Worm (Caenorhabditis elegans): ENCODE data around the gene dpf-6.
A peak's percentile ranks its signal among the peaks of the same experiment; 100 is the strongest.

The dpf-6 gene

ce11 chrIII:8069206-8069605 lies 31.2 kb downstream of the dpf-6 start (continued):
- TF ChIP-seq egl-44 (GFP tag; IDR thresholded peaks at IDR 0.05) = 0 out of 2 replicates have a peak, but pooled peaks have one; percentile 11
- no peak for TF ChIP-seq madf-6 (GFP tag; IDR thresholded peaks at IDR 0.05)

- no peak for TF ChIP-seq sptf-2 (GFP tag; optimal IDR thresholded peaks at IDR 0.05)
- no peak for TF ChIP-seq athp-1 (tag; optimal IDR thresholded peaks at IDR 0.05)
- TF ChIP-seq nfyb-1 (GFP tag; IDR thresholded peaks at IDR 0.05) = no peak
- TF ChIP-seq F57A8.1 (GFP tag; optimal IDR thresholded peaks at IDR 0.05) = no peak
- TF ChIP-seq F10E7.11 (tag; optimal IDR thresholded peaks at IDR 0.05) = no peak
- no peak for TF ChIP-seq attf-3 (GFP tag; conservative IDR thresholded peaks at IDR 0.05)
- no peak for TF ChIP-seq madf-6 (GFP tag; IDR thresholded peaks at IDR 0.05)
- TF ChIP-seq unc-130 (GFP tag; optimal IDR thresholded peaks at IDR 0.05) = no peak
- no peak for TF ChIP-seq nfya-1 (tag; optimal IDR thresholded peaks at IDR 0.05; ENCODE audit: borderline replicate concordance, insufficient read depth)
- TF ChIP-seq T26A5.8 (tag; optimal IDR thresholded peaks at IDR 0.05) = no peak
- no peak for TF ChIP-seq bed-1 (GFP tag; IDR thresholded peaks at IDR 0.05)
- TF ChIP-seq lag-1 (GFP tag; IDR thresholded peaks at IDR 0.05) = no peak
- TF ChIP-seq ztf-6 (GFP tag; IDR thresholded peaks at IDR 0.05) = no peak
- TF ChIP-seq B0336.3 (GFP tag; IDR thresholded peaks at IDR 0.05) = no peak
- TF ChIP-seq F55B11.4 (tag; optimal IDR thresholded peaks at IDR 0.05; ENCODE audit: borderline replicate concordance, insufficient read depth) = no peak
- no peak for TF ChIP-seq Y53G8AR.9 (GFP tag; conservative IDR thresholded peaks at IDR 0.05)
These were observed 39.1 kb downstream of the dpf-6 start for ce11 chrIII:8077180-8077579.

ce11 chrIII:8080165-8080738 lies 42.2 kb downstream of the dpf-6 start, which contains the start of the genes dcr-1 and apc-2:
TSS of gene dcr-1 (minus strand) at chrIII:8080281.
TSS of gene apc-2 (plus strand) at chrIII:8080629.
- TF ChIP-seq egl-18 (GFP tag; IDR thresholded peaks at IDR 0.05) (no peak), let-526 (GFP tag; IDR thresholded peaks at IDR 0.05) (no peak), lin-26 (GFP tag; IDR thresholded peaks at IDR 0.05) (no peak), F37B4.10 (GFP tag; IDR thresholded peaks at IDR 0.05) (no peak), lsl-1 (GFP tag; optimal IDR thresholded peaks at IDR 0.05) (peak; percentile 68), D2030.7 (GFP tag; IDR thresholded peaks at IDR 0.05) (peak; percentile 32; the same call in 1 of the 2 replicates), egl-44 (GFP tag; IDR thresholded peaks at IDR 0.05) (no peak), snpc-1.3 (tag; optimal IDR thresholded peaks at IDR 0.05; ENCODE audit: insufficient read depth) (no peak), efl-1 (GFP tag; optimal IDR thresholded peaks at IDR 0.05) (peak; percentile 67), lin-40 (tag; optimal IDR thresholded peaks at IDR 0.05) (no peak), dpl-1 (GFP tag; optimal IDR thresholded peaks at IDR 0.05) (peak; percentile 36), fkh-3 (tag; optimal IDR thresholded peaks at IDR 0.05) (no peak), repo-1 (tag; optimal IDR thresholded peaks at IDR 0.05) (no peak), F33H1.4 (GFP tag; IDR thresholded peaks at IDR 0.05) (peak; percentile 63), cebp-1 (GFP tag; IDR thresholded peaks at IDR 0.05) (no peak), cebp-1 (tag; optimal IDR thresholded peaks at IDR 0.05) (no peak), F57A8.1 (GFP tag; optimal IDR thresholded peaks at IDR 0.05) (no peak), B0336.3 (GFP tag; IDR thresholded peaks at IDR 0.05) (no peak), madf-6 (GFP tag; IDR thresholded peaks at IDR 0.05) (0 out of 2 replicates have a peak, but pooled peaks have one; percentile 35)

ce11 chrIII:8085355-8085754 lies 47.3 kb downstream of the dpf-6 start, which contains the start of the genes K06H7.7 and grp-1:
TSS of gene K06H7.7 (minus strand) at chrIII:8085475.
TSS of gene grp-1 (plus strand) at chrIII:8085705.
- TF ChIP-seq ceh-27 (GFP tag; optimal IDR thresholded peaks at IDR 0.05) = no peak
- TF ChIP-seq F37B4.10 (GFP tag; IDR thresholded peaks at IDR 0.05) = no peak
- TF ChIP-seq dox-1 (GFP tag; IDR thresholded peaks at IDR 0.05) = no peak
- TF ChIP-seq hsf-1 (GFP tag; IDR thresholded peaks at IDR 0.05) = no peak
- no peak for TF ChIP-seq ceh-100 (GFP tag; IDR thresholded peaks at IDR 0.05)
- peak; percentile 77 for TF ChIP-seq lsl-1 (GFP tag; optimal IDR thresholded peaks at IDR 0.05)
- no peak; the same call in 1 of the 2 replicates for TF ChIP-seq mcd-1 (GFP tag; IDR thresholded peaks at IDR 0.05)
- no peak for TF ChIP-seq unc-62 (GFP tag; optimal IDR thresholded peaks at IDR 0.05)
- TF ChIP-seq mel-28 (tag; optimal IDR thresholded peaks at IDR 0.05; ENCODE audit: borderline replicate concordance) = no peak
- TF ChIP-seq dpff-1 (tag; optimal IDR thresholded peaks at IDR 0.05) = no peak
- TF ChIP-seq tbp1 (GFP tag; optimal IDR thresholded peaks at IDR 0.05) = peak; percentile 1
- no peak for TF ChIP-seq nfyb-1 (GFP tag; IDR thresholded peaks at IDR 0.05)
- TF ChIP-seq hmg-1.2 (GFP tag; IDR thresholded peaks at IDR 0.05) = peak; percentile 27; the same call in 1 of the 2 replicates
- no peak for TF ChIP-seq Y79H2A.3 (GFP tag; conservative IDR thresholded peaks at IDR 0.05)
- TF ChIP-seq atf-7 (tag; optimal IDR thresholded peaks at IDR 0.05) = no peak
- TF ChIP-seq F55B11.4 (tag; optimal IDR thresholded peaks at IDR 0.05; ENCODE audit: borderline replicate concordance, insufficient read depth) = no peak
